Worm (Caenorhabditis elegans) whole organism, L2 larva: ENCODE measurements around the gene ZC53.1.

ENCODE experiments used
- ZK546.5 ChIP-seq: sonication (generic microtip); optimal IDR thresholded peaks from 2 replicates; lab custom pipeline; 2017; ENCODE audit warnings: missing biosample characterization, missing genetic modification characterization
- elt-1 ChIP-seq: fragments of 150-350 bp; optimal IDR thresholded peaks from 2 replicates; lab custom pipeline; 2014; ENCODE audit warnings: missing biosample characterization, missing genetic modification characterization
- gmeb-1 ChIP-seq: fragments of 150-350 bp; optimal IDR thresholded peaks from 2 replicates; lab custom pipeline; 2014; ENCODE audit warnings: missing biosample characterization, missing genetic modification characterization
- lin-39 ChIP-seq: fragments of 150-350 bp; optimal IDR thresholded peaks from 2 replicates; lab custom pipeline; 2014; ENCODE audit warnings: missing biosample characterization, missing genetic modification reagents, missing genetic modification characterization
- snpc-4 ChIP-seq: fragments of 150-350 bp; optimal IDR thresholded peaks from 2 replicates; lab custom pipeline; 2014; ENCODE audit warnings: missing biosample characterization, missing genetic modification characterization
- unc-62 ChIP-seq: fragments of 150-350 bp; optimal IDR thresholded peaks from 2 replicates; lab custom pipeline; 2014; ENCODE audit warnings: missing biosample characterization, missing genetic modification reagents, missing genetic modification characterization
- zag-1 ChIP-seq: fragments of 150-350 bp; optimal IDR thresholded peaks from 2 replicates; lab custom pipeline; 2014; ENCODE audit warnings: missing biosample characterization, missing genetic modification characterization
- ztf-11 ChIP-seq: sonication (generic microtip); optimal IDR thresholded peaks from 2 replicates; lab custom pipeline; 2017; ENCODE audit warnings: missing biosample characterization, missing genetic modification characterization

DNA sequence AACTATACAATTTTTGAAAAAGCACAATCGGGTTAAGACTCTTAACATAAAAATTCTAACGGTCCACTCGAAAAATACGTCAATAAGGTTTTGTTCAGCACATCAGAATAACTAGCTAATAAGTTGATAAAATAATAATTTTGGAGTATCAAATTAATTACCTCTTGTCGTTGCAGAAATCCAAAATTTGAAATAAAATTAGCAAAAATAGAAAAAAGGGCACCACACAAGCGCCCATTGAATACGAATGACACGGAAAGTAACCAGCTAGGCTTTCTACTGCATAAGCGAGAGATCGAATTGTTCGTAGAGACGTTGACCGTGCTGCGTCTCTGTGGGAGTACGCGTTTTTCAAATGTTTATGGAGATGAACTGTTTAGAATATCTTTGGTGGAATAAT, 45.9 kb upstream of the ZC53.1 start:
- TF ChIP-seq lin-39 (tag; lab: Kevin White, UChicago) (no peak), unc-62 (GFP tag; lab: Kevin White, UChicago) (no peak), snpc-4 (no peak), gmeb-1 (no peak), elt-1 (tag; lab: Kevin White, UChicago) (no peak), ztf-11 (tag; lab: Kevin White, UChicago) (no peak), zag-1 (tag; lab: Kevin White, UChicago) (no peak), ZK546.5 (no peak)
